Worm (Caenorhabditis elegans) whole organism, dauer: Measurements from ENCODE around the gene F32D8.11.

Source experiments
- unc-62 ChIP-seq: sonication (generic microtip); optimal IDR thresholded peaks from 2 replicates; lab custom pipeline; 2017; ENCODE audit warnings: missing biosample characterization, missing genetic modification reagents, missing genetic modification characterization

Gene F32D8.11

ce11 chrV:10877808-10878600 is 10.9 kb downstream of the F32D8.11 start:
- no peak for TF ChIP-seq unc-62 (GFP tag; lab: Kevin White, UChicago)

DNA sequence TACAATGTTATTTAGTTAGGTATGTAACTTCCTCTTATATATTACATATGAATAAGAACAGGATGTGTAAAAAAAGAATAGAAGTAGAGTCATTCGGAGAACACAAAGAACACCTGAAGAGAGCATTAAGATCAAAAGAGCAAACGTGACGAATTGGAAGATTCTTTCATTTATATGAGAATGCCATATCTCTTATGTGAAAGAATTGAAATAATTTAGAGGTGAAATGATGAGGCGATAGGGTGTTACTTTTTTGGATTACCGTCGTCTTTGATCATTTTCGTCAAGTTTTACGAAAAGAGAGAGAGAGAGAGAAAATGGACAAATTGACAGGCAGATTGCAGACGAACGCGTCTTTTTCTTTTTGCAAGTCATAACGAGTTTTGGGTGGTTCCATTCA is 12.4 kb downstream of the F32D8.11 start:
- TF ChIP-seq unc-62 (GFP tag; lab: Kevin White, UChicago), result no peak

DNA sequence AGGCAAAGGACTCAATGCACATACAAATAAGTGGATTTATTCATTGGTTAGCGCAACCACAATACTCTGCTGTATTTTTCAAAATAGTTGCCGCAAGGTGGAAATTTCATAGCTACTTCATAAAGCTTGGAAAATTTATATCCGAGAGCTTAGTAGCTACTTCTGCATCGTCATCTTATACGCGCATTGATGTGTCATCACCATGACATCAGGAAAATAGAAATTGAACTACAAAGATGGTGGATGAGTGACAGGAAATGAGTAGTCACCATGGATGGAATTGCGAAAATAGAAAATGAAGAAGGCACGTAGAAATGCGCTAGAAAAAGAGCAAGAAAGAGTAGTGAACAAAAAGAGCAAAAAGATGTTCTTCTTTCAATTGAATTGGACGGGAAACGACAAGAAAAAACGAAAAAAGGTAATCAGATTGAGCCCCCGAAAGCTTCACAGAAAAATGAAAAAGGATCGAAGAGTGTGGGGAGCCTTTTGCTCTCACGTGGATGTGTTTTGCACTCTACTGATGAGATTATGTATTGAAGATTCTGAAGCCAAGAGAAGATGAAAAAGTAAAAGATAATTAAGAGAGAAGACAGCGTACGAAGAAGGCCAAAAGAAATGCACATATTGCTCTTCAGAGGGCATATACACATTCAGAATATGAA is 13.9 kb downstream of the F32D8.11 start:
- no peak for TF ChIP-seq unc-62 (GFP tag; lab: Kevin White, UChicago)

DNA sequence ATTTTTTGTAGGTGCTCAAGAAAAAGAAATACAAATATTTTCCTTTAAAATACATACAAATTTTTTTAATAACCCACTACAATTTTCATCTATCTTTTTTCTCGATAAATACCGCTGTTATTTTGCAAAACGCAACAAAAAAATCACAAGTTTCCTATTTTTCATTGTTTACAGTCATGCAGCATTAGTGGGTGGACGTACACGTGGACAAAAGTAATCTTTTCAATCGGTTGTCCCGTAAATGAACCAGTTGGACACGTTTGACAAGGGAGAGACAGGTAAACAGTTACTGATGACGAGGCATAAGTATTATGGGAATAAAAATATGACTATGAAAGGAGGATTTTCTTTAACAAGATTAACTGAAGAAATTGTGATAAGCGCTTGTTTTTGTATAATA is 15.7 kb downstream of the F32D8.11 start:
- TF ChIP-seq unc-62 (GFP tag; lab: Kevin White, UChicago), result no peak

ce11 chrV:10871457-10871861 is 17.5 kb downstream of the F32D8.11 start:
- no peak for TF ChIP-seq unc-62 (GFP tag; lab: Kevin White, UChicago)

DNA sequence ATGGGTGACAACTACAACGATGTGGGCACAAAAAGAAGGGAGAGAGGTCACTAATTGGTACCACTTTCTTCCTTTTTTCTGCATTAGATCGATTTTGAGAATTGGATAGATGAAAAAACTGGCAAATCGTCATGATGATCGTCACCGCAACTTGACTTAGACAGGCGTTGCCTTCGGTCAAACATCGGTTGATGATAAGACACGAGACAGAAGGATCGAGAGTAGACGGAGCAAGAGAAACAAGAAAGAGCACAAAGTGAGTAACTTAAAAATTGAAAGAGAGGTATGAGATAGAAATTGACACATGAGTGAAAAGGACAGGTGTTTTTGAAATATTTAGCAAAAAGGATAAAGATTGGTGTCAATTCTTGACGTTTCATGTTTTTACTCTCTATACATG is 18.9 kb downstream of the F32D8.11 start:
- TF ChIP-seq unc-62 (GFP tag; lab: Kevin White, UChicago), result no peak

DNA sequence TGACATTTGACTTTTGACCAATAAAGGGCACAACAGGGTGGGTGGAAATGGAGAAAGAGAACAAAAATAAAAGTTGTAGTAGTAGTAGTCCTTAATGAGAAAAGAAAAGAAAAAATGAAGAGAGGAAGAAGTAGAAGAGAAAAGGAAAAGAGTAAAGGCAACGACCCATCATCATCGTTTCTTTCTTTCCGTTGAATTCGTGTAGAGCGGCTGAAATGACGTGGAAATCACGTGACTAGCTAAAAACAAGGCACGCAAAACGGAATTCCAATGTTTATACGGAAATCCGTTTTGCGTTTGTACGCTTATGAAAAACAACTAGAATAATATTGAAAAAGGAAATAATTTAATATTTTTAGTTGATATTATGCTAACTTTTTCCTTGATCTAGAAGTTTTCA is 21.4 kb downstream of the F32D8.11 start:
- no peak for TF ChIP-seq unc-62 (GFP tag; lab: Kevin White, UChicago)

DNA sequence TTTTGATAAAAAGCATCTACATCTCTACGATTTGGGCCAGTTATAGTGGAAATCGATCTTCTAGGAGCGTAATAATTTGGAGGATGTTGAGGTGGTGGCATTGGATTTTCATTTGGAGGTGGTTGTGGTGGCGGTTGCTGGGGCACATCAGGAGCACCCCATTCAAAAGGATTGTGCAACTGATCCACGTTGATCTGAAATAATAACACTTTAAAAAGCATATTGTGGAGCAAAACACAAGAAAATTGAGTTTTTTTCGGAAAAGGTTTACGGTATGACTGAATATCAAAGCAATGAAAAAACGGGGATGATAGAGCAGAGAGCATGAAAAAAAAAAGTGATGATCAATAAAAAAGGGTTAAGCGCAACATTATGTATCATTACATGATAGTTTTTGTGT is 23.3 kb downstream of the F32D8.11 start, which contains the start of gene saeg-1:
Gene saeg-1 (minus strand): TSS at position 101 of the 400 bp plus-strand sequence.
- no peak for TF ChIP-seq unc-62 (GFP tag; lab: Kevin White, UChicago)

DNA sequence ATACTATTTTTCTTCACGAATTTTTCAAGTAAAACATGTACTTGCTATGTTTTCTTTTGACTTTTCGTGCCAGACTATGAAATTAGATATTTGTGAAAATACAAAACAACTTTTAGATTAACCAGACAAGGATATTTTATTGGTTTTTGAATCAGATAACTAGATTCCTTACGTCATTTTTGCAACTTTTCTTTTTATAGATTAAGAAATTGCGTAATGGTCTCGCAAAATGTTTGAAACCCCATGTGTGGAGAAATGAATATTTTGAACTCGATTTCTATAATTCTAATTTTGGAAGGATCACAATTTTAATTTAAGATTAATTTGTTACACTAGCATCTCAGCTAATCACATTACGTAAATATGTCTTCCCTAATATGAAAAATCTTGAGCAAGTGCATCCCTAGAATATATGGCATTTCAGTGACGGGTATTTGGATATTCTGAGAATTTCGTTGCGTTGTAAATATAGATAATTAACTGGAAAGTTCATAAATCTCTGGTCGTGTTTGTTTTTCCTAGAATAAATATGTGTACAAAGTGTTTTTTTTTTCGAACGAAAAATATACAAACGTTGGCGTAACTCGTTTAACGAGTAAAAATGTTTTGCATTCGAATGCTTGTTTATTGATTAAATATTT is 26.4 kb downstream of the F32D8.11 start:
- no peak for TF ChIP-seq unc-62 (GFP tag; lab: Kevin White, UChicago)

DNA sequence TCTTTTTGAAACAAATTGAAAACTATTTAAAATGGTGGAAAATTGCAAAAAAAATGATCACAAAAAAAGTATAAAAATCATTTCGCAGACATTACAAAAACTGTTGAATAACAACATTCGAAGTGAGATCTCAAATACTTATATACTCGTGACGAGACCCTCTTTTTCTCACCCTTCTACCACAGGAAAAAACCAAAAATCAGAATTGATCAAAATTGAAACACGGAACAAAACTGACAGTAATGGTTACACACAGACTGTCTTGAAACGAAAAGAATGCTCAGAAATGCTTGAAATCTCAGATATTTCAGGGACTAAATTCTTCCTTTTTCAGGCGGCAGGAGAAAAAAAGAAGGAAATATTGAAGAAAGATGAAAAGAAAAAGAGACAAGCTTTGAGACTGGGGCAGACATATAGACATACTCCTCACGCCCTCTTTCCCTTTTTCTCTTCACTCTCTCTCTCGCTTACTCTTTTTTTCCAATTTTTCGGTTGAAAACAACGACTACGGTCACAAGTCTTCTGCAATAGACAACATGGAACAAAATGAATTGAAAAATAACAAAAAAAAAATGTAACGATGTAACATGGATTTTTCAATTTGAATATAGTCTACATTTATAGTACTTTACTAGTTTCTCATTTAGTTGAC is 27.2 kb downstream of the F32D8.11 start:
- TF ChIP-seq unc-62 (GFP tag; lab: Kevin White, UChicago), result no peak

- no peak for TF ChIP-seq unc-62 (GFP tag; lab: Kevin White, UChicago)
These were observed 28.4 kb downstream of the F32D8.11 start for ce11 chrV:10860526-10861037.

ce11 chrV:10859775-10860174 is 29.2 kb downstream of the F32D8.11 start:
- no peak for TF ChIP-seq unc-62 (GFP tag; lab: Kevin White, UChicago)

DNA sequence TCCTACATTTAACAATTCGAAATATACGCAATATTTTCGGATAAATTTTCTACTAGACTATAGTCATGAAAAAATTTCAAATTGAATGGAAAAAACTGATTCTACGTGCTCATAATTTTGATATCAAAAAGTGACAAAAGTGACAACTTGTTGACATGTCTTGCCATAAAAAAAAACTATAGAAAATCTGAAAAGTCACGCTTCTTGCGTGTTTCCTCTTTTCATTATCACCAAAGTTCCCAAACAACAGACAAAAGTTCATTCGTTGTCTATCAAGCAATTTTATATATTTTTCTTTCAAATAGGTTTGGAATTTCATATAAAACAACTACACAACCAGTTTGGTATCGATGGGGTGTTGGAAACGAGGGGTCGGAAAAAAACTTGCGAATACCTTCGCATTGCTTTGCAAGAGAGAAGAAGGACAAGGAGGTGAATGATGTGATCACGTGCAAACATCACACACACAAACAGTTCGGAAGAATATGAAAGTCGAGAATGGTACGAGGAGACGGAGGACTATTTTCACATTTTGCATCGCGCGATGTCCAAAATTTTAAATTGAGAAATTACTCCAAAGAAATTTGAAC is 29.8 kb downstream of the F32D8.11 start:
- no peak for TF ChIP-seq unc-62 (GFP tag; lab: Kevin White, UChicago)

DNA sequence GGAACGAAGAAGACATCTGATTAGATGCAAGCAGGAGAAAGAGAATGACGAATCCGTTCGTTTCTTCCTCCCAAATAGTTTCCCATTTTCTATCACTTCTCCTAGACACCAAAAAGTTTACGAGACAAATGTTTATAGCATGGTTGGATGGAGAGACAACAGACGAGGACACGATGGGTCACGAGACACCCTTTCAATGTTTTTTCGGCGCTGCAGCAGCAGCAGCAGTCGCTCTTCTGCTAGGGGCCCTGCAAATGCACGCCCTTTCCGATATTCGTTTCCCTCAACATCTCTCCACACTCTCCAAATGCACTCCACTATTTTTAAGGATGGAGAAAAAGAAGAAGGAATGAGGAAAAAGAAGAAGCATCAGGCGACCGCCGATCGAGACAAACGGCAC is 30.6 kb downstream of the F32D8.11 start:
- no peak for TF ChIP-seq unc-62 (GFP tag; lab: Kevin White, UChicago)
